In genomic region chrIV:2886655-2887054, ce11 we compare ENCODE assay signal across 2 worm cellular contexts.
A peak's percentile ranks its signal among the peaks of the same experiment; 100 is the strongest.
TF ChIP-seq lines count a peak whose summit lies in the region.

Gene dml-1 (plus strand): TSS chrIV:2886955.

TF ChIP-seq in whole organism, L3 larva, 47 proteins besides CTCF, POLR2A, EP300 and RAD21:
- TF ChIP-seq egl-27 (tag; optimal IDR thresholded peaks at IDR 0.05; lab: Kevin White, UChicago) (no peak), nfya-1 (tag; optimal IDR thresholded peaks at IDR 0.05; lab: Kevin White, UChicago; ENCODE audit: insufficient read depth) (peak; percentile 36)

TF ChIP-seq in whole organism, late embryonic, 69 proteins besides CTCF, POLR2A, EP300 and RAD21:
- TF ChIP-seq madf-2 (tag; optimal IDR thresholded peaks at IDR 0.05; lab: Kevin White, UChicago) = no peak
- TF ChIP-seq nfya-1 (tag; optimal IDR thresholded peaks at IDR 0.05; lab: Kevin White, UChicago) = peak; percentile 64

Comparison
In these comparisons a context has a peak if more than half of its experiments do, and no peak if none do; other contexts are left out.
1. Of the 9 proteins assayed by ChIP-seq in both whole organism, late embryonic and whole organism, L3 larva: peak only in whole organism, late embryonic: none; only in whole organism, L3 larva: none; in both: nfya-1; in neither: 8.